Worm (Caenorhabditis elegans) whole organism, L2 larva: Measurements from ENCODE around the gene C26B2.2.

Source experiments
- C34F6.9 ChIP-seq: fragments of 150-350 bp; optimal IDR thresholded peaks from 2 replicates; lab custom pipeline; 2014; ENCODE audit warnings: missing biosample characterization, missing genetic modification characterization
- F13H6.1 ChIP-seq: sonication (generic microtip); optimal IDR thresholded peaks from 2 replicates; lab custom pipeline; 2016; ENCODE audit warnings: missing genetic modification characterization, missing compliant biosample characterization
- R02D3.7 ChIP-seq: fragments of 150-350 bp; optimal IDR thresholded peaks from 2 replicates; lab custom pipeline; 2014; ENCODE audit warnings: missing biosample characterization, missing genetic modification characterization
- Y55F3AM.14 ChIP-seq: fragments of 200-800 bp; sonication (Bioruptor generic); optimal IDR thresholded peaks from 2 replicates; lab custom pipeline; 2018; ENCODE audit warnings: mild to moderate bottlenecking, missing genetic modification characterization, missing compliant biosample characterization
- ZK546.5 ChIP-seq: sonication (generic microtip); optimal IDR thresholded peaks from 2 replicates; lab custom pipeline; 2017; ENCODE audit warnings: missing biosample characterization, missing genetic modification characterization
- aly-2 ChIP-seq: fragments of 150-350 bp; optimal IDR thresholded peaks from 2 replicates; lab custom pipeline; 2014; ENCODE audit warnings: missing biosample characterization, missing genetic modification characterization
- ama-1 ChIP-seq: fragments of 150-350 bp; optimal IDR thresholded peaks from 2 replicates; lab custom pipeline; 2018; ENCODE audit warnings: inconsistent platforms
- blmp-1 ChIP-seq: sonication (generic microtip); optimal IDR thresholded peaks from 2 replicates; lab custom pipeline; 2017; ENCODE audit warnings: missing genetic modification characterization, mild to moderate bottlenecking, missing compliant biosample characterization, antibody characterized with exemption, moderate library complexity; ENCODE audit not compliant: insufficient read depth
- ceh-16 ChIP-seq: fragments of 150-350 bp; optimal IDR thresholded peaks from 2 replicates; lab custom pipeline; 2014; ENCODE audit warnings: missing biosample characterization, missing genetic modification characterization
- ceh-82 ChIP-seq: fragments of 150-350 bp; optimal IDR thresholded peaks from 2 replicates; lab custom pipeline; 2014; ENCODE audit warnings: missing biosample characterization, missing genetic modification characterization
- crh-2 ChIP-seq: sonication (generic microtip); optimal IDR thresholded peaks from 2 replicates; lab custom pipeline; 2017; ENCODE audit warnings: missing biosample characterization, missing genetic modification characterization
- dmd-4 ChIP-seq: sonication (generic microtip); optimal IDR thresholded peaks from 2 replicates; lab custom pipeline; 2017; ENCODE audit warnings: missing biosample characterization, missing genetic modification characterization
- egl-27 ChIP-seq: sonication (generic microtip); optimal IDR thresholded peaks from 3 replicates; lab custom pipeline; 2017; ENCODE audit warnings: missing biosample characterization, missing genetic modification reagents, missing genetic modification characterization
- elt-1 ChIP-seq: fragments of 150-350 bp; optimal IDR thresholded peaks from 2 replicates; lab custom pipeline; 2014; ENCODE audit warnings: missing biosample characterization, missing genetic modification characterization
- elt-3 ChIP-seq: sonication (generic microtip); optimal IDR thresholded peaks from 2 replicates; lab custom pipeline; 2017; ENCODE audit warnings: missing biosample characterization, missing genetic modification characterization
- fos-1 ChIP-seq: fragments of 150-350 bp; optimal IDR thresholded peaks from 2 replicates; lab custom pipeline; 2014; ENCODE audit warnings: missing biosample characterization, missing genetic modification characterization
- lin-13 ChIP-seq: fragments of 150-350 bp; optimal IDR thresholded peaks from 2 replicates; lab custom pipeline; 2014; ENCODE audit warnings: missing biosample characterization, missing genetic modification reagents, missing genetic modification characterization
- lin-39 ChIP-seq: fragments of 150-350 bp; optimal IDR thresholded peaks from 2 replicates; lab custom pipeline; 2014; ENCODE audit warnings: missing biosample characterization, missing genetic modification reagents, missing genetic modification characterization
- lsy-2 ChIP-seq, 2 experiments: fragments of 150-350 bp in 1 of 2; sonication (generic microtip) in 1 of 2; optimal IDR thresholded peaks; 2 replicates each; lab custom pipeline; 2014 to 2017; ENCODE audit warnings: missing biosample characterization in 2 of 2, missing genetic modification characterization in 2 of 2
- mbf-1 ChIP-seq: sonication (generic microtip); optimal IDR thresholded peaks from 2 replicates; lab custom pipeline; 2017; ENCODE audit warnings: missing biosample characterization, missing genetic modification characterization
- mdl-1 ChIP-seq, 2 experiments: fragments of 150-350 bp in 1 of 2; sonication (generic microtip) in 1 of 2; optimal IDR thresholded peaks; 2 replicates each; lab custom pipeline; 2017; ENCODE audit warnings: missing biosample characterization in 2 of 2, missing genetic modification characterization in 2 of 2
- nhr-10 ChIP-seq: sonication (generic microtip); optimal IDR thresholded peaks from 2 replicates; lab custom pipeline; 2017; ENCODE audit warnings: missing biosample characterization, missing genetic modification characterization
- nhr-11 ChIP-seq: fragments of 150-350 bp; optimal IDR thresholded peaks from 2 replicates; lab custom pipeline; 2014; ENCODE audit warnings: missing biosample characterization, missing genetic modification characterization
- nhr-12 ChIP-seq: fragments of 150-350 bp; optimal IDR thresholded peaks from 2 replicates; lab custom pipeline; 2014; ENCODE audit warnings: missing biosample characterization, missing genetic modification characterization
- nhr-129 ChIP-seq: fragments of 150-350 bp; optimal IDR thresholded peaks from 2 replicates; lab custom pipeline; 2014; ENCODE audit warnings: missing biosample characterization, missing genetic modification characterization
- nhr-21 ChIP-seq: fragments of 150-350 bp; optimal IDR thresholded peaks from 2 replicates; lab custom pipeline; 2014; ENCODE audit warnings: missing biosample characterization, missing genetic modification characterization
- nhr-23 ChIP-seq: fragments of 150-350 bp; optimal IDR thresholded peaks from 2 replicates; lab custom pipeline; 2014; ENCODE audit warnings: missing biosample characterization, missing genetic modification reagents, missing genetic modification characterization
- nhr-237 ChIP-seq: fragments of 150-350 bp; optimal IDR thresholded peaks from 2 replicates; lab custom pipeline; 2014; ENCODE audit warnings: missing biosample characterization, missing genetic modification characterization
- nhr-25 ChIP-seq: fragments of 150-350 bp; sonication (generic microtip); optimal IDR thresholded peaks from 3 replicates; lab custom pipeline; 2014; ENCODE audit warnings: missing biosample characterization, missing genetic modification characterization
- nhr-6 ChIP-seq: fragments of 150-350 bp; optimal IDR thresholded peaks from 2 replicates; lab custom pipeline; 2014; ENCODE audit warnings: missing biosample characterization, missing genetic modification characterization
- sem-4 ChIP-seq: fragments of 150-350 bp; optimal IDR thresholded peaks from 2 replicates; lab custom pipeline; 2014; ENCODE audit warnings: missing biosample characterization, missing genetic modification reagents, missing genetic modification characterization
- skn-1 ChIP-seq: sonication (generic microtip); optimal IDR thresholded peaks from 2 replicates; lab custom pipeline; 2017; ENCODE audit warnings: missing biosample characterization, missing genetic modification characterization
- sma-3 ChIP-seq: sonication (generic microtip); optimal IDR thresholded peaks from 2 replicates; lab custom pipeline; 2016; ENCODE audit warnings: missing genetic modification reagents, missing genetic modification characterization, missing compliant biosample characterization
- sma-9 ChIP-seq, 2 experiments: fragments of 150-350 bp in 1 of 2; sonication (generic microtip) in 1 of 2; optimal IDR thresholded peaks; 2 replicates each; lab custom pipeline; 2014 to 2016; ENCODE audit warnings: missing genetic modification characterization in 2 of 2, mild to moderate bottlenecking in 1 of 2, missing biosample characterization in 1 of 2, missing compliant biosample characterization in 1 of 2, missing genetic modification reagents in 1 of 2, moderate library complexity in 1 of 2
- snpc-4 ChIP-seq: fragments of 150-350 bp; optimal IDR thresholded peaks from 2 replicates; lab custom pipeline; 2014; ENCODE audit warnings: missing biosample characterization, missing genetic modification characterization
- unc-39 ChIP-seq: fragments of 150-350 bp; optimal IDR thresholded peaks from 2 replicates; lab custom pipeline; 2014; ENCODE audit warnings: missing biosample characterization, missing genetic modification characterization
- zag-1 ChIP-seq: fragments of 150-350 bp; optimal IDR thresholded peaks from 2 replicates; lab custom pipeline; 2014; ENCODE audit warnings: missing biosample characterization, missing genetic modification characterization
- ztf-11 ChIP-seq: sonication (generic microtip); optimal IDR thresholded peaks from 2 replicates; lab custom pipeline; 2017; ENCODE audit warnings: missing biosample characterization, missing genetic modification characterization

C26B2.2 gene

DNA sequence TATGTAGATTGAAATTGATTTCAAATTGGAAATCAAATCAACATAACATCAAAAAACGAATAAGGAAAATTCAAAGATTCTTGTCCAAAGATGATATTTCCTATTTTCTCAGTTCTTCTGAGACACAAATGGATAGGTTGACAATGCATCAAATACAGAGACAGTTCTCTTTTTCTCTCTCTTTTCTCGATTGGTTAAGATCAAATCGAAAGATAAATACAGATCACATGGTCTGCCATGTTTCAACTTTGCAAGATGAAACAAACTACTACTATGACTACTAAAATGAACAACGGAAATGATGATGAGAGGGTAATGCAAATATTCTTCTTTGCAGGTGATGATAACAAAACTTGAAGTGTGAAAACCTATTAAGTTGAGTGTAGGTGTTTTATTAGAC, 14.6 kb upstream of the C26B2.2 start:
- TF ChIP-seq sma-3 (GFP tag; lab: Kevin White, UChicago) (peak; percentile 60), mbf-1 (tag; lab: Kevin White, UChicago) (no peak), elt-1 (tag; lab: Kevin White, UChicago) (peak; percentile 33), nhr-21 (tag; lab: Kevin White, UChicago) (peak; percentile 51), sma-9 (GFP tag; optimal IDR thresholded peaks at IDR 0.05; lab: Kevin White, UChicago) (peak; percentile 83), sma-9 (tag; optimal IDR thresholded peaks at IDR 0.05; lab: Kevin White, UChicago) (no peak), nhr-237 (tag; lab: Kevin White, UChicago) (no peak), nhr-12 (no peak), egl-27 (tag; lab: Kevin White, UChicago) (peak; percentile 28), ceh-82 (no peak), nhr-23 (tag; lab: Kevin White, UChicago) (no peak), C34F6.9 (tag; lab: Kevin White, UChicago) (peak; percentile 14), nhr-10 (no peak), nhr-6 (tag; lab: Kevin White, UChicago) (no peak), snpc-4 (no peak), nhr-129 (tag; lab: Kevin White, UChicago) (peak; percentile 16), aly-2 (tag; lab: Kevin White, UChicago) (no peak), nhr-25 (tag; lab: Kevin White, UChicago) (peak; percentile 89), lsy-2 (tag; optimal IDR thresholded peaks at IDR 0.05; lab: Kevin White, UChicago) (peak in 1 of 2 experiments; percentile 13), fos-1 (tag; lab: Kevin White, UChicago) (peak; percentile 49), ama-1 (no peak), nhr-11 (no peak), unc-39 (tag; lab: Kevin White, UChicago) (no peak), sem-4 (tag; lab: Kevin White, UChicago) (no peak), ZK546.5 (tag; lab: Kevin White, UChicago) (no peak), mdl-1 (tag; optimal IDR thresholded peaks at IDR 0.05; lab: Kevin White, UChicago) (no peak), zag-1 (tag; lab: Kevin White, UChicago) (no peak), blmp-1 (tag; lab: Kevin White, UChicago) (peak; percentile 75), ceh-16 (peak; percentile 67), crh-2 (tag; lab: Kevin White, UChicago) (peak; percentile 48), lin-39 (tag; lab: Kevin White, UChicago) (no peak)

ce11 chrIV:8034182-8034581, 12.3 kb upstream of the C26B2.2 start:
- TF ChIP-seq fos-1 (tag; lab: Kevin White, UChicago), result peak; percentile 71
- TF ChIP-seq sma-9 (GFP tag; optimal IDR thresholded peaks at IDR 0.05; lab: Kevin White, UChicago), result no peak
- TF ChIP-seq sma-9 (tag; optimal IDR thresholded peaks at IDR 0.05; lab: Kevin White, UChicago), result no peak

- no peak for TF ChIP-seq nhr-129 (tag; lab: Kevin White, UChicago)
- TF ChIP-seq crh-2 (tag; lab: Kevin White, UChicago), result peak; percentile 78
- TF ChIP-seq F13H6.1 (tag; lab: Kevin White, UChicago), result peak; percentile 10
- no peak for TF ChIP-seq elt-1 (tag; lab: Kevin White, UChicago)
- peak; percentile 31 for TF ChIP-seq egl-27 (tag; lab: Kevin White, UChicago)
- peak; percentile 82 for TF ChIP-seq sma-9 (GFP tag; optimal IDR thresholded peaks at IDR 0.05; lab: Kevin White, UChicago)
- TF ChIP-seq sma-9 (tag; optimal IDR thresholded peaks at IDR 0.05; lab: Kevin White, UChicago), result no peak
- TF ChIP-seq fos-1 (tag; lab: Kevin White, UChicago), result peak; percentile 84
- TF ChIP-seq lin-13 (GFP tag; lab: Kevin White, UChicago), result no peak
- no peak for TF ChIP-seq unc-39 (tag; lab: Kevin White, UChicago)
Observed at ce11 chrIV:8032135-8032915, 10.4 kb upstream of the C26B2.2 start.

DNA sequence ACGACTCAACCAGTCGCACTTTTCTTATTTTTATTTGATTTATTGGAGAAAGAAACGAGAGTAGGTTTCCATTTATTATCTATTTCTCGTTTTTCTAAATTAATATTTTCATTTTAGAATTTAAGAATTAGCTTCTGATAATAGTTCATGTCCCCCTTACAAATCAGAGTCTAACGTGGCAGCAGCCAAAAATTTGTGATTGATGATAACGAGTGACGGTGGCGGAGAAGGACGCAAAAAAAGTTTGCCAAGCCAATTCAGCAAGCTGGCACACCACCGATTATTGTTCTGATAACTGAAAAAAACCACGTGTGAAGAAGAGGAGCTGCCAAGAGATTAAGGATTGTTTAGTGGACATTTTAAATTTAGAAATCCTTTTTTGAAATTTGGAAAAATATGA, 8.2 kb upstream of the C26B2.2 start:
- TF ChIP-seq nhr-10, result no peak
- TF ChIP-seq sma-9 (GFP tag; optimal IDR thresholded peaks at IDR 0.05; lab: Kevin White, UChicago), result peak; percentile 57
- no peak for TF ChIP-seq sma-9 (tag; optimal IDR thresholded peaks at IDR 0.05; lab: Kevin White, UChicago)
- TF ChIP-seq nhr-11, result no peak
- TF ChIP-seq nhr-21 (tag; lab: Kevin White, UChicago), result no peak
- no peak for TF ChIP-seq nhr-25 (tag; lab: Kevin White, UChicago)
- no peak for TF ChIP-seq mbf-1 (tag; lab: Kevin White, UChicago)
- TF ChIP-seq F13H6.1 (tag; lab: Kevin White, UChicago), result peak; percentile 12
- TF ChIP-seq sma-3 (GFP tag; lab: Kevin White, UChicago), result no peak
- no peak for TF ChIP-seq unc-39 (tag; lab: Kevin White, UChicago)
- TF ChIP-seq ztf-11 (tag; lab: Kevin White, UChicago), result no peak
- no peak for TF ChIP-seq nhr-12
- no peak for TF ChIP-seq dmd-4 (tag; lab: Kevin White, UChicago)
- peak; percentile 79 for TF ChIP-seq crh-2 (tag; lab: Kevin White, UChicago)
- no peak for TF ChIP-seq lsy-2 (tag; optimal IDR thresholded peaks at IDR 0.05; lab: Kevin White, UChicago)
- no peak for TF ChIP-seq nhr-6 (tag; lab: Kevin White, UChicago)
- no peak for TF ChIP-seq elt-3
- no peak for TF ChIP-seq skn-1 (tag; lab: Kevin White, UChicago)
- TF ChIP-seq R02D3.7 (tag; lab: Kevin White, UChicago), result no peak
- TF ChIP-seq Y55F3AM.14 (GFP tag; lab: Kevin White, UChicago), result no peak
- peak; percentile 76 for TF ChIP-seq fos-1 (tag; lab: Kevin White, UChicago)
